Worm (Caenorhabditis elegans): Measurements from ENCODE around the gene srsx-24.

ce11 chrV:7399202-7399601 lies 19.9 kb upstream of the srsx-24 start, which contains the start of gene gst-41:
- TF ChIP-seq sptf-1 (tag; optimal IDR thresholded peaks at IDR 0.05), result no peak
- TF ChIP-seq dsc-1 (tag; optimal IDR thresholded peaks at IDR 0.05), result no peak
- TF ChIP-seq unc-62 (GFP tag; optimal IDR thresholded peaks at IDR 0.05), result no peak
- no peak for TF ChIP-seq mep-1 (tag; optimal IDR thresholded peaks at IDR 0.05)
- no peak for TF ChIP-seq ztf-4 (tag; optimal IDR thresholded peaks at IDR 0.05)
- no peak for TF ChIP-seq ztf-11 (tag; optimal IDR thresholded peaks at IDR 0.05)
- TF ChIP-seq blmp-1 (tag; optimal IDR thresholded peaks at IDR 0.05), result no peak
- no peak for TF ChIP-seq skn-1 (tag; optimal IDR thresholded peaks at IDR 0.05)
- TF ChIP-seq mef-2 (tag; optimal IDR thresholded peaks at IDR 0.05), result no peak
- TF ChIP-seq nhr-12 (tag; optimal IDR thresholded peaks at IDR 0.05), result no peak
- TF ChIP-seq lir-3 (tag; optimal IDR thresholded peaks at IDR 0.05; ENCODE audit: poor library complexity), result no peak
- TF ChIP-seq efl-1 (optimal IDR thresholded peaks at IDR 0.05), result no peak
- TF ChIP-seq efl-1 (GFP tag; optimal IDR thresholded peaks at IDR 0.05 in 1 of 2), result no peak
- no peak for TF ChIP-seq lin-14 (GFP tag; optimal IDR thresholded peaks at IDR 0.05)
